Fruit fly (Drosophila melanogaster) whole organism, pupa: Measurements from ENCODE around the gene GC1.
A peak's percentile ranks its signal among the peaks of the same experiment; 100 is the strongest.

Experiments used
- CG10348 ChIP-seq: fragments of 200-800 bp; sonication (Bioruptor generic); IDR thresholded peaks from 2 replicates; pipeline ENCODE4 v1.3.6; 2022; ENCODE audit warnings: missing biosample characterization, missing genetic modification characterization
- CG12605 ChIP-seq: fragments of 200-800 bp; sonication (Bioruptor generic); IDR thresholded peaks from 2 replicates; pipeline ENCODE4 v1.3.6; 2022; ENCODE audit warnings: missing biosample characterization, missing genetic modification characterization
- CG13204 ChIP-seq: fragments of 200-800 bp; sonication (Bioruptor generic); optimal IDR thresholded peaks from 2 replicates; lab custom pipeline; 2018; ENCODE audit warnings: missing biosample characterization, mild to moderate bottlenecking, missing genetic modification characterization, moderate library complexity
- CG14655 ChIP-seq: fragments of 200-800 bp; sonication (Bioruptor generic); optimal IDR thresholded peaks from 3 replicates; lab custom pipeline; 2017; ENCODE audit warnings: mild to moderate bottlenecking, missing biosample characterization, missing genetic modification reagents, missing genetic modification characterization
- CG15710 ChIP-seq: fragments of 200-800 bp; sonication (Bioruptor generic); optimal IDR thresholded peaks from 2 replicates; lab custom pipeline; 2018; ENCODE audit warnings: missing biosample characterization, mild to moderate bottlenecking, missing genetic modification characterization, moderate library complexity
- CG17806 ChIP-seq: fragments of 200-800 bp; sonication (Bioruptor generic); optimal IDR thresholded peaks from 2 replicates; lab custom pipeline; 2018; ENCODE audit warnings: missing biosample characterization, mild to moderate bottlenecking, missing genetic modification characterization, moderate library complexity
- CG32121 ChIP-seq: fragments of 200-800 bp; sonication (Bioruptor generic); IDR thresholded peaks from 2 replicates; pipeline ENCODE4 v1.3.6; 2022; ENCODE audit warnings: missing biosample characterization, missing genetic modification characterization
- CG34367 ChIP-seq: fragments of 200-800 bp; sonication (Bioruptor generic); optimal IDR thresholded peaks from 2 replicates; lab custom pipeline; 2018; ENCODE audit warnings: missing biosample characterization, mild to moderate bottlenecking, missing genetic modification characterization
- CG4496 ChIP-seq: fragments of 200-800 bp; sonication (Bioruptor generic); IDR thresholded peaks from 3 replicates; pipeline ENCODE4 v1.3.6; 2022; ENCODE audit warnings: missing biosample characterization, missing genetic modification characterization
- CG8159 ChIP-seq: fragments of 200-800 bp; sonication (Bioruptor generic); optimal IDR thresholded peaks from 3 replicates; lab custom pipeline; 2018; ENCODE audit warnings: missing biosample characterization, mild to moderate bottlenecking, missing genetic modification characterization, moderate library complexity
- CG8301 ChIP-seq: fragments of 200-800 bp; sonication (Bioruptor generic); optimal IDR thresholded peaks from 2 replicates; lab custom pipeline; 2018; ENCODE audit warnings: missing biosample characterization, mild to moderate bottlenecking, missing genetic modification characterization
- CG9948 ChIP-seq: fragments of 200-800 bp; sonication (Bioruptor generic); optimal IDR thresholded peaks from 2 replicates; lab custom pipeline; 2018; ENCODE audit warnings: missing biosample characterization, mild to moderate bottlenecking, missing genetic modification characterization, moderate library complexity
- D1 ChIP-seq: fragments of 200-800 bp; sonication (Bioruptor generic); optimal IDR thresholded peaks from 2 replicates; lab custom pipeline; 2018; ENCODE audit warnings: missing biosample characterization, mild to moderate bottlenecking, missing genetic modification characterization, moderate library complexity
- EcR ChIP-seq: fragments of 200-800 bp; sonication (Bioruptor generic); optimal IDR thresholded peaks from 3 replicates; lab custom pipeline; 2019; ENCODE audit warnings: missing biosample characterization, missing genetic modification characterization, mild to moderate bottlenecking, moderate library complexity, missing genetic modification reagents
- Ets98B ChIP-seq: fragments of 200-800 bp; sonication (Bioruptor generic); IDR thresholded peaks from 2 replicates; pipeline ENCODE4 v1.3.6; 2022; ENCODE audit warnings: missing biosample characterization, missing genetic modification characterization
- Pif1A ChIP-seq: fragments of 200-800 bp; sonication (Bioruptor generic); optimal IDR thresholded peaks from 3 replicates; lab custom pipeline; 2016; ENCODE audit warnings: missing biosample characterization, missing genetic modification characterization
- Pif1B ChIP-seq: fragments of 200-800 bp; sonication (Bioruptor generic); optimal IDR thresholded peaks from 3 replicates; lab custom pipeline; 2016; ENCODE audit warnings: missing biosample characterization, missing genetic modification characterization
- Snoo ChIP-seq: fragments of 200-800 bp; sonication (Bioruptor generic); optimal IDR thresholded peaks from 3 replicates; lab custom pipeline; 2017; ENCODE audit warnings: missing biosample characterization, mild to moderate bottlenecking, missing genetic modification characterization, inconsistent platforms
- fd96Ca ChIP-seq: fragments of 200-800 bp; sonication (Bioruptor generic); IDR thresholded peaks from 3 replicates; pipeline ENCODE4 v1.3.6; 2022; ENCODE audit warnings: missing biosample characterization, missing genetic modification characterization
- gl ChIP-seq: fragments of 200-800 bp; sonication (Bioruptor generic); optimal IDR thresholded peaks from 2 replicates; lab custom pipeline; 2018; ENCODE audit warnings: missing biosample characterization, mild to moderate bottlenecking, missing genetic modification characterization
- rn ChIP-seq: fragments of 200-800 bp; sonication (Bioruptor generic); IDR thresholded peaks from 2 replicates; pipeline ENCODE4 v1.3.6; 2022; ENCODE audit warnings: missing biosample characterization, missing genetic modification characterization

Gene GC1

dm6 chr3R:11941116-11941515 is 26.4 kb upstream of the GC1 start:
- TF ChIP-seq Pif1A (GFP tag; lab: Kevin White, UChicago) (no peak), CG14655 (GFP tag; lab: Kevin White, UChicago) (peak; percentile 17), D1 (no peak), CG34367 (no peak)

- peak; percentile 78 for TF ChIP-seq EcR
- peak; percentile 60 for TF ChIP-seq CG8301
- peak; percentile 66 for TF ChIP-seq CG8159 (tag; lab: Kevin White, UChicago)
- peak; percentile 4 for TF ChIP-seq CG34367
- TF ChIP-seq CG17806: peak; percentile 12
- no peak for TF ChIP-seq CG32121
- peak; percentile 60 for TF ChIP-seq CG9948
- TF ChIP-seq CG13204 (GFP tag; lab: Kevin White, UChicago): peak; percentile 59
- TF ChIP-seq D1: no peak
- no peak for TF ChIP-seq CG12605 (GFP tag; lab: Robert Waterston, UW)
- TF ChIP-seq CG14655 (GFP tag; lab: Kevin White, UChicago): peak; percentile 70
- peak; percentile 18; the same call in 1 of the 2 replicates for TF ChIP-seq Ets98B (GFP tag; lab: Robert Waterston, UW)
- TF ChIP-seq, all 21 proteins: peak for 9
These were observed 21.8 kb upstream of the GC1 start for dm6 chr3R:11945450-11946317.

dm6 chr3R:11947079-11947869 is 20.2 kb upstream of the GC1 start:
- TF ChIP-seq CG4496 (GFP tag; lab: Robert Waterston, UW) (peak; percentile 69; the same call in 2 of the 3 replicates), EcR (peak; percentile 8), fd96Ca (GFP tag; lab: Robert Waterston, UW) (peak; percentile 55; the same call in 2 of the 3 replicates), CG12605 (GFP tag; lab: Robert Waterston, UW) (peak; percentile 32; the same call in 1 of the 2 replicates), CG8159 (tag; lab: Kevin White, UChicago) (peak; percentile 68), CG8301 (peak; percentile 63), Pif1A (GFP tag; lab: Kevin White, UChicago) (peak; percentile 42), CG32121 (no peak), Pif1B (peak; percentile 48), CG10348 (no peak), D1 (no peak), Ets98B (GFP tag; lab: Robert Waterston, UW) (peak; percentile 38; the same call in 1 of the 2 replicates), CG14655 (GFP tag; lab: Kevin White, UChicago) (no peak), CG34367 (peak; percentile 60), CG17806 (peak; percentile 58), CG13204 (GFP tag; lab: Kevin White, UChicago) (peak; percentile 24), gl (tag; lab: Kevin White, UChicago) (peak; percentile 61), rn (0 out of 2 replicates have a peak, but pooled peaks have one; percentile 11), CG15710 (tag; lab: Kevin White, UChicago) (peak; percentile 63), Snoo (peak; percentile 69), CG9948 (peak; percentile 59)
- TF ChIP-seq, all 21 proteins: peak for 17

dm6 chr3R:11947959-11948358 is 19.5 kb upstream of the GC1 start:
- TF ChIP-seq Pif1B (no peak), CG8159 (tag; lab: Kevin White, UChicago) (no peak), CG32121 (no peak), D1 (no peak)

dm6 chr3R:11948903-11949358 is 18.6 kb upstream of the GC1 start, which contains the start of gene Cad87A:
Gene Cad87A (minus strand): TSS chr3R:11949129.
- TF ChIP-seq Ets98B (GFP tag; lab: Robert Waterston, UW) (no peak), CG17806 (no peak), CG13204 (GFP tag; lab: Kevin White, UChicago) (no peak), D1 (no peak), gl (tag; lab: Kevin White, UChicago) (peak; percentile 12), EcR (peak; percentile 43), Pif1B (no peak), Pif1A (GFP tag; lab: Kevin White, UChicago) (no peak), CG32121 (no peak), CG10348 (no peak), CG34367 (no peak), CG8301 (no peak), CG8159 (tag; lab: Kevin White, UChicago) (peak; percentile 7)

dm6 chr3R:11949387-11950029 is 18.0 kb upstream of the GC1 start, which contains the start of gene CG31211:
Gene CG31211 (plus strand): TSS chr3R:11949680.
- TF ChIP-seq EcR (no peak), CG10348 (no peak), CG9948 (no peak)
- TF ChIP-seq, all 21 proteins: peak for 0
